Worm (Caenorhabditis elegans) whole organism, young adult: ENCODE data around the gene T04F3.3.
A peak's percentile ranks its signal among the peaks of the same experiment; 100 is the strongest.

Source experiments
- B0336.3 ChIP-seq: fragments of 200-800 bp; sonication (Bioruptor generic); IDR thresholded peaks from 2 replicates; pipeline ENCODE4 v1.3.6; 2022; ENCODE audit warnings: missing genetic modification characterization, missing compliant biosample characterization
- D2030.7 ChIP-seq: fragments of 200-800 bp; sonication (Bioruptor generic); IDR thresholded peaks from 2 replicates; pipeline ENCODE4 v1.3.6; 2022; ENCODE audit warnings: missing genetic modification reagents, missing genetic modification characterization, missing compliant biosample characterization
- F33H1.4 ChIP-seq: fragments of 200-800 bp; sonication (Bioruptor generic); IDR thresholded peaks from 2 replicates; pipeline ENCODE4 v1.3.6; 2022; ENCODE audit warnings: missing genetic modification reagents, missing genetic modification characterization, missing compliant biosample characterization
- F49E8.2 ChIP-seq: sonication (generic microtip); optimal IDR thresholded peaks from 3 replicates; lab custom pipeline; 2017; ENCODE audit warnings: missing genetic modification characterization, mild to moderate bottlenecking, missing compliant biosample characterization, antibody characterized with exemption, moderate library complexity; ENCODE audit not compliant: insufficient read depth
- F57A8.1 ChIP-seq: fragments of 200-800 bp; sonication (Bioruptor generic); optimal IDR thresholded peaks from 2 replicates; lab custom pipeline; 2018; ENCODE audit warnings: mild to moderate bottlenecking, missing genetic modification characterization, moderate library complexity, missing compliant biosample characterization
- K12H6.12 ChIP-seq: fragments of 200-800 bp; sonication (Bioruptor generic); optimal IDR thresholded peaks from 2 replicates; lab custom pipeline; 2018; ENCODE audit warnings: mild to moderate bottlenecking, missing genetic modification characterization, missing compliant biosample characterization
- Y79H2A.3 ChIP-seq: fragments of 200-800 bp; sonication (Bioruptor generic); conservative IDR thresholded peaks from 2 replicates; pipeline ENCODE4 v1.3.6; 2022; ENCODE audit warnings: missing genetic modification reagents, missing genetic modification characterization, missing compliant biosample characterization
- akir-1 ChIP-seq: fragments of 200-800 bp; sonication (Bioruptor generic); optimal IDR thresholded peaks from 2 replicates; lab custom pipeline; 2018; ENCODE audit warnings: mild to moderate bottlenecking, missing genetic modification characterization, moderate library complexity, missing compliant biosample characterization
- ama-1 ChIP-seq, 3 experiments: fragments of 150-350 bp in 1 of 3; sonication (generic microtip) in 2 of 3; optimal IDR thresholded peaks; 2 replicates each; lab custom pipeline; 2014 to 2018; ENCODE audit warnings: missing biosample characterization in 2 of 3, missing genetic modification characterization in 2 of 3, missing genetic modification reagents in 2 of 3
- atf-7 ChIP-seq: sonication (generic microtip); optimal IDR thresholded peaks from 2 replicates; lab custom pipeline; 2017; ENCODE audit warnings: mild to moderate bottlenecking, missing genetic modification characterization, missing compliant biosample characterization
- ccch-3 ChIP-seq: fragments of 200-800 bp; sonication (Bioruptor generic); optimal IDR thresholded peaks from 2 replicates; lab custom pipeline; 2018; ENCODE audit warnings: mild to moderate bottlenecking, missing genetic modification characterization, missing compliant biosample characterization
- cebp-1 ChIP-seq, 2 experiments: fragments of 200-800 bp in 1 of 2; sonication (Bioruptor generic) in 1 of 2; sonication (generic microtip) in 1 of 2; IDR thresholded peaks in 1 of 2; optimal IDR thresholded peaks in 1 of 2; 2 replicates each; pipeline versions ENCODE4 v1.3.6 to Lab custom; 2017 to 2022; ENCODE audit warnings: missing compliant biosample characterization in 2 of 2, missing genetic modification characterization in 2 of 2, mild to moderate bottlenecking in 1 of 2, missing genetic modification reagents in 1 of 2, moderate library complexity in 1 of 2
- ceh-58 ChIP-seq: fragments of 200-800 bp; sonication (Bioruptor generic); IDR thresholded peaks from 2 replicates; pipeline ENCODE4 v1.3.6; 2022; ENCODE audit warnings: missing genetic modification characterization, missing compliant biosample characterization
- chd-7 ChIP-seq: sonication (generic microtip); optimal IDR thresholded peaks from 2 replicates; lab custom pipeline; 2016; ENCODE audit warnings: mild to moderate bottlenecking, missing genetic modification characterization, moderate library complexity, missing compliant biosample characterization
- efl-1 ChIP-seq: fragments of 150-350 bp; optimal IDR thresholded peaks from 2 replicates; lab custom pipeline; 2014; ENCODE audit warnings: missing biosample characterization, missing genetic modification reagents, missing genetic modification characterization
- egl-44 ChIP-seq: fragments of 200-800 bp; sonication (Bioruptor generic); IDR thresholded peaks from 2 replicates; pipeline ENCODE4 v1.3.6; 2022; ENCODE audit warnings: missing genetic modification reagents, missing genetic modification characterization, missing compliant biosample characterization
- him-1 ChIP-seq: sonication (generic microtip); optimal IDR thresholded peaks from 2 replicates; lab custom pipeline; 2016; ENCODE audit warnings: missing genotype, missing genetic modification reagents, missing genetic modification characterization, missing compliant biosample characterization
- hmg-1.2 ChIP-seq: fragments of 200-800 bp; sonication (Bioruptor generic); IDR thresholded peaks from 2 replicates; pipeline ENCODE4 v1.3.6; 2022; ENCODE audit warnings: missing genetic modification reagents, missing genetic modification characterization, missing compliant biosample characterization
- hmg-20 ChIP-seq: fragments of 200-800 bp; sonication (Bioruptor generic); IDR thresholded peaks from 2 replicates; pipeline ENCODE4 v1.3.6; 2022; ENCODE audit warnings: missing genetic modification reagents, missing genetic modification characterization, missing compliant biosample characterization
- hsf-1 ChIP-seq: fragments of 200-800 bp; sonication (Bioruptor generic); IDR thresholded peaks from 2 replicates; pipeline ENCODE4 v1.3.6; 2022; ENCODE audit warnings: missing genetic modification reagents, missing genetic modification characterization, missing compliant biosample characterization
- let-526 ChIP-seq: fragments of 200-800 bp; sonication (Bioruptor generic); IDR thresholded peaks from 2 replicates; pipeline ENCODE4 v1.3.6; 2022; ENCODE audit warnings: missing genetic modification reagents, missing genetic modification characterization, missing compliant biosample characterization
- let-607 ChIP-seq, 2 experiments: fragments of 200-800 bp in 1 of 2; sonication (Bioruptor generic) in 1 of 2; sonication (generic microtip) in 1 of 2; optimal IDR thresholded peaks; 2 replicates each; lab custom pipeline; 2016 to 2018; ENCODE audit warnings: mild to moderate bottlenecking in 2 of 2, missing compliant biosample characterization in 2 of 2, missing genetic modification characterization in 2 of 2, moderate library complexity in 2 of 2, missing genotype in 1 of 2
- lir-1 ChIP-seq: fragments of 200-800 bp; sonication (Bioruptor generic); conservative IDR thresholded peaks from 2 replicates; pipeline ENCODE4 v1.3.6; 2022; ENCODE audit warnings: missing genetic modification reagents, missing genetic modification characterization, missing compliant biosample characterization
- lsl-1 ChIP-seq: fragments of 200-800 bp; sonication (Bioruptor generic); optimal IDR thresholded peaks from 2 replicates; lab custom pipeline; 2018; ENCODE audit warnings: mild to moderate bottlenecking, missing genetic modification characterization, moderate library complexity, missing compliant biosample characterization
- lsy-27 ChIP-seq: sonication (generic microtip); optimal IDR thresholded peaks from 2 replicates; lab custom pipeline; 2017; ENCODE audit warnings: missing genetic modification characterization, mild to moderate bottlenecking, missing compliant biosample characterization, antibody characterized with exemption, missing genotype, borderline replicate concordance; ENCODE audit not compliant: insufficient read depth
- madf-3 ChIP-seq: fragments of 200-800 bp; sonication (Bioruptor generic); IDR thresholded peaks from 2 replicates; pipeline ENCODE4 v1.3.6; 2022; ENCODE audit warnings: missing genetic modification reagents, missing genetic modification characterization, missing compliant biosample characterization
- madf-6 ChIP-seq: fragments of 200-800 bp; sonication (Bioruptor generic); IDR thresholded peaks from 2 replicates; pipeline ENCODE4 v1.3.6; 2022; ENCODE audit warnings: missing genetic modification reagents, missing genetic modification characterization, missing compliant biosample characterization
- madf-8 ChIP-seq: fragments of 200-800 bp; sonication (Bioruptor generic); conservative IDR thresholded peaks from 2 replicates; pipeline ENCODE4 v1.3.6; 2022; ENCODE audit warnings: missing genetic modification reagents, missing genetic modification characterization, missing compliant biosample characterization
- nfya-1 ChIP-seq: sonication (generic microtip); optimal IDR thresholded peaks from 2 replicates; lab custom pipeline; 2017; ENCODE audit warnings: antibody characterized with exemption, missing compliant biosample characterization, missing genetic modification characterization, borderline replicate concordance; ENCODE audit not compliant: insufficient read depth
- nfyb-1 ChIP-seq: fragments of 200-800 bp; sonication (Bioruptor generic); IDR thresholded peaks from 2 replicates; pipeline ENCODE4 v1.3.6; 2022; ENCODE audit warnings: missing genetic modification reagents, missing genetic modification characterization, missing compliant biosample characterization
- nhr-120 ChIP-seq: fragments of 200-800 bp; sonication (Bioruptor generic); IDR thresholded peaks from 2 replicates; pipeline ENCODE4 v1.3.6; 2022; ENCODE audit warnings: missing genetic modification characterization, missing compliant biosample characterization
- nhr-80 ChIP-seq: sonication (generic microtip); optimal IDR thresholded peaks from 2 replicates; lab custom pipeline; 2016; ENCODE audit warnings: missing genetic modification characterization, missing compliant biosample characterization
- snpc-3.4 ChIP-seq: sonication (generic microtip); optimal IDR thresholded peaks from 2 replicates; lab custom pipeline; 2017; ENCODE audit warnings: missing genetic modification characterization, mild to moderate bottlenecking, missing compliant biosample characterization, antibody characterized with exemption, moderate library complexity, missing genotype, missing genetic modification reagents
- xnd-1 ChIP-seq: sonication (generic microtip); optimal IDR thresholded peaks from 2 replicates; lab custom pipeline; 2016; ENCODE audit warnings: missing genotype, missing genetic modification reagents, missing genetic modification characterization, missing compliant biosample characterization
- zim-3 ChIP-seq: sonication (generic microtip); optimal IDR thresholded peaks from 2 replicates; lab custom pipeline; 2017; ENCODE audit warnings: mild to moderate bottlenecking, missing genetic modification characterization, moderate library complexity, missing compliant biosample characterization

The T04F3.3 gene

DNA sequence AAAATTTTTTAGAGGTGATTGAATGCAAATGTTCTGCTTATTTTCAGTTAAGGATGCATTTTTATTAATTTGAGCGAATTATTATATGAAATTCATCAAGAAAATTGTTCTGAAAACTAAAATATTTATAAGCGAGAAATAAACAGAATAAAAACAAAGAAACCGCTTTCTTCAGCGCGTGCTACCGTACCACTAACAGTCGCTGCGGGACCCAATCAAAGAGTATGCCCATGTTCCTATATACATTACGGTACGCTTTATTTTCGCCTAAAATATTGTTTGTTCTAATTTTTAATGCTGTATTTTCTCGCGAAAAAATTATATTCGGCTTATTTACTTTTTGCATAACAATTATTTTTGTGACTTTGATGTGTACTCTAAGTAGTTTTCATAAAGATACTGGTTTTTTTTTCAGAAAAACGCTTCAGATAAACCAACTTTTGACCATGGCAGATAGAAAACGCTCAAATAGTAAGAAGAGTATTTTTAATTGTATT, 29.1 kb downstream of the T04F3.3 start, which contains the start of gene F55A11.8:
F55A11.8 (plus strand) TSS at position 447 of the 497 bp plus-strand sequence.
- no peak for TF ChIP-seq nhr-120 (GFP tag; lab: Robert Waterston, UW)
- TF ChIP-seq nfyb-1, result no peak
- TF ChIP-seq akir-1 (GFP tag; lab: Kevin White, UChicago), result no peak
- no peak for TF ChIP-seq atf-7 (tag; lab: Kevin White, UChicago)
- peak; percentile 25 for TF ChIP-seq F49E8.2 (tag; lab: Kevin White, UChicago)
- no peak for TF ChIP-seq cebp-1 (GFP tag; IDR thresholded peaks at IDR 0.05; lab: Robert Waterston, UW)
- no peak for TF ChIP-seq cebp-1 (tag; optimal IDR thresholded peaks at IDR 0.05; lab: Kevin White, UChicago)
- no peak for TF ChIP-seq K12H6.12
- no peak for TF ChIP-seq ceh-58 (GFP tag; lab: Robert Waterston, UW)
- 0 out of 2 replicates have a peak, but pooled peaks have one; percentile 14 for TF ChIP-seq D2030.7 (GFP tag; lab: Robert Waterston, UW)
- TF ChIP-seq him-1 (tag; lab: Kevin White, UChicago), result peak; percentile 50
- peak; percentile 89 for TF ChIP-seq madf-6 (GFP tag; lab: Robert Waterston, UW)
- TF ChIP-seq madf-3 (GFP tag; lab: Robert Waterston, UW), result 0 out of 2 replicates have a peak, but pooled peaks have one; percentile 55
- peak; percentile 95 for TF ChIP-seq lsl-1 (GFP tag; lab: Kevin White, UChicago)
- peak; percentile 86 for TF ChIP-seq xnd-1
- no peak for TF ChIP-seq chd-7 (tag; lab: Kevin White, UChicago)
- TF ChIP-seq let-526 (GFP tag; lab: Robert Waterston, UW), result no peak
- TF ChIP-seq F33H1.4, result peak; percentile 92
- peak; percentile 64 for TF ChIP-seq efl-1 (GFP tag; lab: Kevin White, UChicago)
- TF ChIP-seq madf-8, result peak; percentile 62; the same call in 1 of the 2 replicates
- TF ChIP-seq F57A8.1 (GFP tag; lab: Kevin White, UChicago), result no peak
- peak; percentile 13; the same call in 1 of the 2 replicates for TF ChIP-seq hmg-1.2

DNA sequence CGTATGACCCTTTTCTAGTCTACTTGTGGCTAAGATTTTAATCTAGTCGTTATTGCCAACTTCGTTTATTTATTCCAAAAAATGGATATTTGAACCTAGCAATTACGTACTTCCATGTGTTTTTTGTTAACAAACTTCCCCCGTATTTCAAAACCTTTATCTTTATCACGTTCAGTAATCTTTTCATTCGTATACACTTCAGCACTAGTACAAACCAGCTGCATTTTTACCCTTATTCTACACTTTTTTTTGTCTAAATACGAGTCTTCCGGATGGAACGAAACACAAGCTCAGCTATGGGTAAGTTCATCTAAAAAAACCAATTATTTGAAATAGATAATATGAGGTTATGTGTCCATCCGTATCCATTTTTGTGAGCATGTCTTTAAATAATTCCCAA, 30.7 kb downstream of the T04F3.3 start, which contains the start of gene D2023.1:
D2023.1 (plus strand) TSS at position 77 of the 400 bp plus-strand sequence.
- no peak for TF ChIP-seq snpc-3.4
- no peak for TF ChIP-seq nhr-80 (tag; lab: Kevin White, UChicago)
- no peak for TF ChIP-seq egl-44
- TF ChIP-seq hmg-20 (GFP tag; lab: Robert Waterston, UW), result no peak
- no peak for TF ChIP-seq Y79H2A.3
- TF ChIP-seq lsy-27 (tag; lab: Kevin White, UChicago), result no peak
- no peak for TF ChIP-seq ccch-3 (GFP tag; lab: Kevin White, UChicago)
- no peak for TF ChIP-seq zim-3 (tag; lab: Kevin White, UChicago)

DNA sequence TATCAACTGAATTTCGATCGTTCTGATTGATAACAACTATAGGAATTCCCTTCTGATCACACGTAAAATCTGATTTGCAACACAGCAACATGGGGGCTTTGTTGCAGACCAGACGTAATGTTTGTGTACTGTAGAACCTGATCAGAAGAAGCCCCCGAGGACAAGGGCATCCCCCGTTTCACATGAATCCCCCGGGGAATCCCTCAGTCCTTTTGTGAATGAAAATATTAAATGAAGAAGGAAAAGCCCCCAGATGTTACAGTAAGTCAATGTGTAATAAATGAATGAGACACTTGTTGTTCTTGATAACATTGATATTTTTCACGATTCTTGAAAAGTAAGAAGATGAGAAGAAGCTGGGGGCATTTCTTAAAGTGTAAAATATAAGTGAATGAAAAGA, 35.4 kb downstream of the T04F3.3 start:
- TF ChIP-seq lir-1 (GFP tag; lab: Robert Waterston, UW) (no peak), hsf-1 (GFP tag; lab: Robert Waterston, UW) (no peak), let-526 (GFP tag; lab: Robert Waterston, UW) (no peak), let-607 (tag; optimal IDR thresholded peaks at IDR 0.05; lab: Kevin White, UChicago) (no peak), B0336.3 (GFP tag; lab: Robert Waterston, UW) (no peak), nfya-1 (tag; lab: Kevin White, UChicago) (no peak), ama-1 (optimal IDR thresholded peaks at IDR 0.05; lab: Kevin White, UChicago) (no peak), ama-1 (GFP tag; optimal IDR thresholded peaks at IDR 0.05; lab: Kevin White, UChicago) (no peak)
- TF ChIP-seq, all 124 proteins: peak for 0
